Worm (Caenorhabditis elegans) whole organism, L1 larva: ENCODE results near the gene T16A1.5.
A peak's percentile ranks its signal among the peaks of the same experiment; 100 is the strongest.

Experiments
- ceh-8 ChIP-seq: fragments of 200-800 bp; sonication (Bioruptor generic); optimal IDR thresholded peaks from 2 replicates; lab custom pipeline; 2018; ENCODE audit warnings: mild to moderate bottlenecking, missing genetic modification characterization, moderate library complexity, missing compliant biosample characterization
- ces-1 ChIP-seq: fragments of 150-350 bp; optimal IDR thresholded peaks from 2 replicates; lab custom pipeline; 2014; ENCODE audit warnings: missing biosample characterization, missing genetic modification reagents, missing genetic modification characterization
- efl-1 ChIP-seq, 4 experiments: fragments of 150-350 bp; optimal IDR thresholded peaks in 3 of 4; peaks in 1 of 4; 1 replicate in 1 of 4; 2 replicates in 3 of 4; lab custom pipeline; 2014; ENCODE audit warnings: missing biosample characterization in 2 of 4, missing genetic modification characterization in 2 of 4, missing genetic modification reagents in 2 of 4
- fkh-4 ChIP-seq: sonication (generic microtip); optimal IDR thresholded peaks from 2 replicates; lab custom pipeline; 2016; ENCODE audit warnings: missing compliant biosample characterization, missing genetic modification characterization, borderline replicate concordance
- fos-1 ChIP-seq: fragments of 150-350 bp; optimal IDR thresholded peaks from 2 replicates; lab custom pipeline; 2014; ENCODE audit warnings: missing biosample characterization, missing genetic modification characterization
- nhr-28 ChIP-seq: fragments of 150-350 bp; optimal IDR thresholded peaks from 2 replicates; lab custom pipeline; 2014; ENCODE audit warnings: missing biosample characterization, missing genetic modification characterization
- nhr-76 ChIP-seq: sonication (generic microtip); optimal IDR thresholded peaks from 2 replicates; lab custom pipeline; 2017; ENCODE audit warnings: missing biosample characterization, missing genetic modification characterization
- nhr-85 ChIP-seq: sonication (generic microtip); peaks from one replicate; lab custom pipeline; 2016; ENCODE audit warnings: missing genetic modification characterization, inconsistent platforms, missing compliant biosample characterization
- rnt-1 ChIP-seq: sonication (generic microtip); optimal IDR thresholded peaks from 2 replicates; lab custom pipeline; 2016; ENCODE audit warnings: mild to moderate bottlenecking, missing genetic modification characterization, moderate library complexity, missing compliant biosample characterization
- snpc-4 ChIP-seq: fragments of 150-350 bp; optimal IDR thresholded peaks from 2 replicates; lab custom pipeline; 2014; ENCODE audit warnings: missing biosample characterization, missing genetic modification characterization

T16A1.5 gene

ce11 chrII:2042447-2042846 is 41.2 kb downstream of the T16A1.5 start, which contains the start of gene bath-20:
Gene bath-20, minus strand, starts transcription at chrII:2042547.
- TF ChIP-seq ces-1 (GFP tag; lab: Kevin White, UChicago) (no peak), efl-1 (optimal IDR thresholded peaks at IDR 0.05; lab: Kevin White, UChicago) (no peak), efl-1 (GFP tag; optimal IDR thresholded peaks at IDR 0.05 in 1 of 2; lab: Kevin White, UChicago) (peak in 1 of 2 experiments; percentile 41), snpc-4 (tag; lab: Kevin White, UChicago) (no peak)

DNA sequence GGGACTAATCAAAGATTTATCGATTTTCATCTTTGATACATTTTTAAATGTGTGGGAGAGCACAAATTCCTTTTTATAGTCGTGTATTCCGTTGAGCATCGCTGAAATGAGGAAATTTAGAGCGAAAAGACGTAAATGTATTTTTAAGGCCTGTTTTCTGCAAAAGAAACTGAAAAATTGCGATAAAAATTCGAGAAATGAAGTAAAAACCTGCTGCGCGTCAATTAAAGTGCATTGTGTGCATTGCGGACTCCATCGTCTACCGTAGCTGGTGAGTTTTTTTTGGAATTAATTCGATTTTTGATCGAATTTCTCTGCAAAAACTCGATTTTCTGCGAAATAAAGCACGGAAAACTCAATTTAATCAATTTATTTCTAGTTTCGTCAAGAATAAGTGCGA is 44.3 kb downstream of the T16A1.5 start, which contains the start of gene bath-19:
bath-19 (minus strand) TSS at position 101 of the 400 bp plus-strand sequence.
- TF ChIP-seq nhr-85 (tag; lab: Kevin White, UChicago) (no peak), fos-1 (tag; lab: Kevin White, UChicago) (no peak), ceh-8 (GFP tag; lab: Kevin White, UChicago) (no peak), fkh-4 (tag; lab: Kevin White, UChicago) (no peak), rnt-1 (tag; lab: Kevin White, UChicago) (no peak), nhr-76 (no peak), nhr-28 (tag; lab: Kevin White, UChicago) (no peak)
